Worm (Caenorhabditis elegans) whole organism, young adult: ENCODE results near the gene nhr-241.

Source experiments
- C06A6.2 ChIP-seq: fragments of 200-800 bp; sonication (Bioruptor generic); conservative IDR thresholded peaks from 2 replicates; pipeline ENCODE4 v1.3.6; 2022; ENCODE audit warnings: missing genetic modification characterization, missing compliant biosample characterization
- F10E7.11 ChIP-seq: sonication (generic microtip); optimal IDR thresholded peaks from 2 replicates; lab custom pipeline; 2017; ENCODE audit warnings: mild to moderate bottlenecking, missing genetic modification characterization, moderate library complexity, missing compliant biosample characterization
- athp-1 ChIP-seq: sonication (generic microtip); optimal IDR thresholded peaks from 2 replicates; lab custom pipeline; 2017; ENCODE audit warnings: mild to moderate bottlenecking, missing genetic modification characterization, missing compliant biosample characterization
- ceh-91 ChIP-seq: fragments of 200-800 bp; sonication (Bioruptor generic); IDR thresholded peaks from 2 replicates; pipeline ENCODE4 v1.3.6; 2022; ENCODE audit warnings: missing genetic modification reagents, missing genetic modification characterization, missing compliant biosample characterization
- egl-18 ChIP-seq: fragments of 200-800 bp; sonication (Bioruptor generic); IDR thresholded peaks from 2 replicates; pipeline ENCODE4 v1.3.6; 2022; ENCODE audit warnings: missing genetic modification reagents, missing genetic modification characterization, missing compliant biosample characterization
- egl-44 ChIP-seq: fragments of 200-800 bp; sonication (Bioruptor generic); IDR thresholded peaks from 2 replicates; pipeline ENCODE4 v1.3.6; 2022; ENCODE audit warnings: missing genetic modification reagents, missing genetic modification characterization, missing compliant biosample characterization
- gei-17 ChIP-seq: fragments of 200-800 bp; sonication (Bioruptor generic); optimal IDR thresholded peaks from 2 replicates; lab custom pipeline; 2018; ENCODE audit warnings: mild to moderate bottlenecking, missing genetic modification characterization, missing compliant biosample characterization
- hrde-1 ChIP-seq: sonication (generic microtip); optimal IDR thresholded peaks from 2 replicates; lab custom pipeline; 2016; ENCODE audit warnings: missing genetic modification characterization, mild to moderate bottlenecking, missing compliant biosample characterization, moderate library complexity, missing genotype, missing genetic modification reagents, borderline replicate concordance
- lin-54 ChIP-seq: fragments of 200-800 bp; sonication (Bioruptor generic); optimal IDR thresholded peaks from 2 replicates; lab custom pipeline; 2018; ENCODE audit warnings: mild to moderate bottlenecking, missing genetic modification characterization, missing compliant biosample characterization
- madf-8 ChIP-seq: fragments of 200-800 bp; sonication (Bioruptor generic); conservative IDR thresholded peaks from 2 replicates; pipeline ENCODE4 v1.3.6; 2022; ENCODE audit warnings: missing genetic modification reagents, missing genetic modification characterization, missing compliant biosample characterization
- mcd-1 ChIP-seq: fragments of 200-800 bp; sonication (Bioruptor generic); IDR thresholded peaks from 2 replicates; pipeline ENCODE4 v1.3.6; 2022; ENCODE audit warnings: missing genetic modification reagents, missing genetic modification characterization, missing compliant biosample characterization
- nfya-2 ChIP-seq: fragments of 200-800 bp; sonication (Bioruptor generic); IDR thresholded peaks from 2 replicates; pipeline ENCODE4 v1.3.6; 2022; ENCODE audit warnings: missing genetic modification reagents, missing genetic modification characterization, missing compliant biosample characterization
- pbrm-1 ChIP-seq: fragments of 200-800 bp; sonication (Bioruptor generic); IDR thresholded peaks from 2 replicates; pipeline ENCODE4 v1.3.6; 2022; ENCODE audit warnings: missing genetic modification reagents, missing genetic modification characterization, missing compliant biosample characterization
- sea-2 ChIP-seq: fragments of 200-800 bp; sonication (Bioruptor generic); IDR thresholded peaks from 2 replicates; pipeline ENCODE4 v1.3.6; 2022; ENCODE audit warnings: missing genetic modification characterization, missing compliant biosample characterization
- tbx-9 ChIP-seq: sonication (generic microtip); optimal IDR thresholded peaks from 2 replicates; lab custom pipeline; 2016; ENCODE audit warnings: borderline replicate concordance, missing genetic modification characterization, inconsistent platforms, missing compliant biosample characterization
- tlf-1 ChIP-seq: fragments of 200-800 bp; sonication (Bioruptor generic); optimal IDR thresholded peaks from 2 replicates; lab custom pipeline; 2018; ENCODE audit warnings: mild to moderate bottlenecking, missing genetic modification characterization, missing compliant biosample characterization
- zfh-2 ChIP-seq: fragments of 200-800 bp; sonication (Bioruptor generic); conservative IDR thresholded peaks from 2 replicates; pipeline ENCODE4 v1.3.6; 2022; ENCODE audit warnings: missing genetic modification reagents, missing genetic modification characterization, missing compliant biosample characterization
- zim-3 ChIP-seq: sonication (generic microtip); optimal IDR thresholded peaks from 2 replicates; lab custom pipeline; 2017; ENCODE audit warnings: mild to moderate bottlenecking, missing genetic modification characterization, moderate library complexity, missing compliant biosample characterization
- ztf-26 ChIP-seq: sonication (generic microtip); optimal IDR thresholded peaks from 2 replicates; lab custom pipeline; 2017; ENCODE audit warnings: missing genetic modification characterization, missing compliant biosample characterization

Gene nhr-241

ce11 chrV:18748726-18749125, 49.5 kb downstream of the nhr-241 start, which contains the start of gene clec-252:
TSS of gene clec-252 (minus strand) at chrV:18748826.
- TF ChIP-seq F10E7.11 (tag; lab: Kevin White, UChicago) (no peak), mcd-1 (GFP tag; lab: Robert Waterston, UW) (no peak), lin-54 (GFP tag; lab: Kevin White, UChicago) (no peak), ztf-26 (tag; lab: Kevin White, UChicago) (no peak), athp-1 (no peak), sea-2 (GFP tag; lab: Robert Waterston, UW) (no peak), tbx-9 (no peak)

- no peak for TF ChIP-seq egl-18
- no peak for TF ChIP-seq madf-8
- no peak for TF ChIP-seq pbrm-1 (GFP tag; lab: Robert Waterston, UW)
- TF ChIP-seq ceh-91 (GFP tag; lab: Robert Waterston, UW), result no peak
- no peak for TF ChIP-seq gei-17
- no peak for TF ChIP-seq hrde-1 (tag; lab: Kevin White, UChicago)
- no peak for TF ChIP-seq nfya-2 (GFP tag; lab: Robert Waterston, UW)
- no peak for TF ChIP-seq C06A6.2 (GFP tag; lab: Robert Waterston, UW)
- no peak for TF ChIP-seq mcd-1 (GFP tag; lab: Robert Waterston, UW)
- no peak for TF ChIP-seq tlf-1
- no peak for TF ChIP-seq egl-44
- TF ChIP-seq zim-3, result no peak
- no peak for TF ChIP-seq zfh-2 (GFP tag; lab: Robert Waterston, UW)
Measured at ce11 chrV:18750445-18750844, 51.2 kb downstream of the nhr-241 start, which contains the start of the genes F11D11.21 and F11D11.12. TSS of gene F11D11.21 (minus strand) at chrV:18750545. TSS of gene F11D11.12 (minus strand) at chrV:18750682.
